Fruit fly (Drosophila melanogaster) whole organism, embryonic: ENCODE data around the gene Alp5.

Source experiments
- ATbp ChIP-seq: fragments of 200-800 bp; sonication (Bioruptor generic); optimal IDR thresholded peaks from 2 replicates; lab custom pipeline; 2017; ENCODE audit warnings: missing biosample characterization, mild to moderate bottlenecking, missing genetic modification characterization, missing genetic modification reagents
- Bgb ChIP-seq: fragments of 200-800 bp; sonication (Bioruptor generic); IDR thresholded peaks from 2 replicates; pipeline ENCODE4 v1.3.6; 2022; ENCODE audit warnings: missing biosample characterization, missing genetic modification characterization; ENCODE audit not compliant: partially characterized antibody
- CG10431 ChIP-seq: fragments of 200-800 bp; sonication (Bioruptor generic); optimal IDR thresholded peaks from 3 replicates; lab custom pipeline; 2018; ENCODE audit warnings: missing biosample characterization, mild to moderate bottlenecking, missing genetic modification characterization
- CG11085 ChIP-seq: fragments of 200-800 bp; sonication (Bioruptor generic); IDR thresholded peaks from 2 replicates; pipeline ENCODE4 v1.3.6; 2022; ENCODE audit warnings: missing biosample characterization, missing genetic modification characterization
- CG11398 ChIP-seq: fragments of 200-800 bp; sonication (Bioruptor generic); optimal IDR thresholded peaks from 2 replicates; lab custom pipeline; 2016; ENCODE audit warnings: missing biosample characterization, missing genetic modification characterization
- CG14441 ChIP-seq: fragments of 200-800 bp; sonication (Bioruptor generic); IDR thresholded peaks from 2 replicates; pipeline ENCODE4 v1.3.6; 2022; ENCODE audit warnings: missing biosample characterization, missing genetic modification characterization
- CG14710 ChIP-seq: fragments of 200-800 bp; sonication (Bioruptor generic); optimal IDR thresholded peaks from 3 replicates; lab custom pipeline; 2019; ENCODE audit warnings: missing biosample characterization, mild to moderate bottlenecking, missing genetic modification characterization, moderate library complexity
- CG14965 ChIP-seq: fragments of 200-800 bp; sonication (Bioruptor generic); optimal IDR thresholded peaks from 2 replicates; lab custom pipeline; 2016; ENCODE audit warnings: missing biosample characterization, missing genetic modification characterization, borderline replicate concordance
- CG1602 ChIP-seq: fragments of 200-800 bp; sonication (Bioruptor generic); optimal IDR thresholded peaks from 3 replicates; lab custom pipeline; 2016; ENCODE audit warnings: missing biosample characterization, missing genetic modification characterization
- CG17612 ChIP-seq: fragments of 200-800 bp; sonication (Bioruptor generic); IDR thresholded peaks from 2 replicates; pipeline ENCODE4 v1.3.6; 2022; ENCODE audit warnings: missing biosample characterization, missing genetic modification characterization
- CG18476 ChIP-seq: fragments of 200-800 bp; sonication (Bioruptor generic); optimal IDR thresholded peaks from 2 replicates; lab custom pipeline; 2016; ENCODE audit warnings: missing biosample characterization, mild to moderate bottlenecking, missing genetic modification characterization
- CG2199 ChIP-seq: fragments of 200-800 bp; sonication (Bioruptor generic); IDR thresholded peaks from 3 replicates; pipeline ENCODE4 v1.3.6; 2022; ENCODE audit warnings: missing biosample characterization, missing genetic modification characterization
- CG2712 ChIP-seq: fragments of 200-800 bp; optimal IDR thresholded peaks from 3 replicates; lab custom pipeline; 2019; ENCODE audit warnings: missing biosample characterization, mild to moderate bottlenecking, missing genetic modification characterization, moderate library complexity
- CG4820 ChIP-seq: fragments of 200-800 bp; sonication (Bioruptor generic); optimal IDR thresholded peaks from 3 replicates; lab custom pipeline; 2016; ENCODE audit warnings: missing biosample characterization, missing genetic modification characterization
- CG6272 ChIP-seq: fragments of 200-800 bp; sonication (Bioruptor generic); IDR thresholded peaks from 2 replicates; pipeline ENCODE4 v1.3.6; 2022; ENCODE audit warnings: missing biosample characterization, missing genetic modification characterization
- CG6689 ChIP-seq: fragments of 200-800 bp; sonication (Bioruptor generic); IDR thresholded peaks from 2 replicates; pipeline ENCODE4 v1.3.6; 2022; ENCODE audit warnings: missing biosample characterization, missing genetic modification characterization
- CG7963 ChIP-seq: fragments of 200-800 bp; sonication (Bioruptor generic); IDR thresholded peaks from 3 replicates; pipeline ENCODE4 v1.3.6; 2022; ENCODE audit warnings: missing biosample characterization, missing genetic modification characterization; ENCODE audit not compliant: partially characterized antibody
- CG8290 ChIP-seq, 3 experiments: fragments of 200-800 bp; sonication (Bioruptor generic); optimal IDR thresholded peaks; 2 replicates each; lab custom pipeline; 2016 to 2019; ENCODE audit warnings: missing biosample characterization in 3 of 3, missing genetic modification characterization in 3 of 3, mild to moderate bottlenecking in 2 of 3, moderate library complexity in 1 of 3
- CG8359 ChIP-seq: fragments of 200-800 bp; sonication (Bioruptor generic); optimal IDR thresholded peaks from 2 replicates; lab custom pipeline; 2017; ENCODE audit warnings: missing biosample characterization, mild to moderate bottlenecking, missing genetic modification characterization, borderline replicate concordance
- CG8765 ChIP-seq: fragments of 200-800 bp; sonication (Bioruptor generic); IDR thresholded peaks from 2 replicates; pipeline ENCODE4 v1.3.6; 2022; ENCODE audit warnings: missing biosample characterization, missing genetic modification characterization
- Chrac-16 ChIP-seq: fragments of 200-800 bp; sonication (Bioruptor generic); optimal IDR thresholded peaks from 3 replicates; lab custom pipeline; 2016; ENCODE audit warnings: missing biosample characterization, missing genetic modification characterization
- Dip3 ChIP-seq: fragments of 200-800 bp; sonication (Bioruptor generic); optimal IDR thresholded peaks from 3 replicates; lab custom pipeline; 2016; ENCODE audit warnings: missing biosample characterization, missing genetic modification characterization
- Eip74EF ChIP-seq, 2 experiments: fragments of 200-800 bp in 1 of 2; fragments of >200 bp in 1 of 2; sonication (Bioruptor generic) in 1 of 2; optimal IDR thresholded peaks; 2 replicates each; lab custom pipeline; 2017 to 2019; ENCODE audit warnings: missing biosample characterization in 2 of 2, missing genetic modification characterization in 2 of 2, mild to moderate bottlenecking in 1 of 2, moderate library complexity in 1 of 2
- Gug ChIP-seq: fragments of 200-800 bp; sonication (Bioruptor generic); IDR thresholded peaks from 4 replicates; pipeline ENCODE4 v1.3.6; 2022; ENCODE audit warnings: missing biosample characterization, missing genetic modification characterization
- Hr3 ChIP-seq: fragments of 200-800 bp; sonication (Bioruptor generic); optimal IDR thresholded peaks from 3 replicates; lab custom pipeline; 2016; ENCODE audit warnings: missing biosample characterization, missing genetic modification characterization
- Hsf ChIP-seq: fragments of 200-800 bp; sonication (Bioruptor generic); optimal IDR thresholded peaks from 3 replicates; lab custom pipeline; 2016; ENCODE audit warnings: missing biosample characterization, missing genetic modification characterization
- MESR4 ChIP-seq: fragments of 200-800 bp; sonication (Bioruptor generic); optimal IDR thresholded peaks from 2 replicates; lab custom pipeline; 2018; ENCODE audit warnings: missing biosample characterization, mild to moderate bottlenecking, missing genetic modification characterization, moderate library complexity
- Neu2 ChIP-seq: fragments of 200-800 bp; sonication (Bioruptor generic); optimal IDR thresholded peaks from 3 replicates; lab custom pipeline; 2016; ENCODE audit warnings: missing biosample characterization, missing genetic modification characterization, borderline replicate concordance
- PHDP ChIP-seq: fragments of 200-800 bp; sonication (Bioruptor generic); optimal IDR thresholded peaks from 3 replicates; lab custom pipeline; 2018; ENCODE audit warnings: missing biosample characterization, mild to moderate bottlenecking, missing genetic modification characterization, moderate library complexity
- Ravus ChIP-seq: fragments of 200-800 bp; sonication (Bioruptor generic); IDR thresholded peaks from 2 replicates; pipeline ENCODE4 v1.3.6; 2022; ENCODE audit warnings: missing biosample characterization, missing genetic modification characterization
- Stat92E ChIP-seq, 3 experiments: fragments of >200 bp in 2 of 3; fragments of 200-800 bp in 1 of 3; sonication (Bioruptor generic) in 1 of 3; optimal IDR thresholded peaks; 2 replicates each; lab custom pipeline; 2017 to 2019; ENCODE audit warnings: missing biosample characterization in 3 of 3, missing genetic modification characterization in 3 of 3, mild to moderate bottlenecking in 1 of 3, moderate library complexity in 1 of 3
- caup ChIP-seq: fragments of 200-800 bp; sonication (Bioruptor generic); optimal IDR thresholded peaks from 3 replicates; lab custom pipeline; 2017; ENCODE audit warnings: missing biosample characterization, mild to moderate bottlenecking, missing genetic modification characterization, moderate library complexity; ENCODE audit not compliant: severe bottlenecking
- ci ChIP-seq: fragments of 200-800 bp; sonication (Bioruptor generic); IDR thresholded peaks from 3 replicates; pipeline ENCODE4 v1.3.6; 2022; ENCODE audit warnings: missing biosample characterization, missing genetic modification characterization
- da ChIP-seq: fragments of 200-800 bp; sonication (Bioruptor generic); optimal IDR thresholded peaks from 2 replicates; lab custom pipeline; 2016; ENCODE audit warnings: missing biosample characterization, missing genetic modification characterization
- dimm ChIP-seq: fragments of 200-800 bp; sonication (Bioruptor generic); IDR thresholded peaks from 2 replicates; pipeline ENCODE4 v1.3.6; 2022; ENCODE audit warnings: missing biosample characterization, missing genetic modification characterization
- dm ChIP-seq: fragments of 200-800 bp; sonication (Bioruptor generic); optimal IDR thresholded peaks from 3 replicates; lab custom pipeline; 2016; ENCODE audit warnings: missing biosample characterization, missing genetic modification characterization
- dmrt11E ChIP-seq: fragments of 200-800 bp; sonication (Bioruptor generic); optimal IDR thresholded peaks from 3 replicates; lab custom pipeline; 2018; ENCODE audit warnings: missing biosample characterization, mild to moderate bottlenecking, missing genetic modification characterization, moderate library complexity
- gcm ChIP-seq: fragments of 200-800 bp; sonication (Bioruptor generic); optimal IDR thresholded peaks from 2 replicates; lab custom pipeline; 2019; ENCODE audit warnings: missing biosample characterization, mild to moderate bottlenecking, missing genetic modification characterization, moderate library complexity
- grau ChIP-seq: fragments of 200-800 bp; optimal IDR thresholded peaks from 3 replicates; lab custom pipeline; 2019; ENCODE audit warnings: missing biosample characterization, mild to moderate bottlenecking, missing genetic modification characterization, moderate library complexity
- gsb ChIP-seq: fragments of 200-800 bp; sonication (Bioruptor generic); IDR thresholded peaks from 2 replicates; pipeline ENCODE4 v1.3.6; 2022; ENCODE audit warnings: missing biosample characterization, missing genetic modification characterization
- jing ChIP-seq: fragments of 200-800 bp; sonication (Bioruptor generic); optimal IDR thresholded peaks from 2 replicates; lab custom pipeline; 2018; ENCODE audit warnings: missing biosample characterization, mild to moderate bottlenecking, missing genetic modification characterization
- onecut ChIP-seq: fragments of 200-800 bp; sonication (Bioruptor generic); IDR thresholded peaks from 2 replicates; pipeline ENCODE4 v1.3.6; 2022; ENCODE audit warnings: missing biosample characterization, missing genetic modification characterization
- ranshi ChIP-seq: fragments of 200-800 bp; sonication (Bioruptor generic); IDR thresholded peaks from 2 replicates; pipeline ENCODE4 v1.3.6; 2022; ENCODE audit warnings: missing biosample characterization, missing genetic modification characterization
- sens ChIP-seq: fragments of 200-800 bp; sonication (Bioruptor generic); peaks from one replicate; lab custom pipeline; 2016; ENCODE audit warnings: missing biosample characterization, missing genetic modification characterization
- slbo ChIP-seq: fragments of 200-800 bp; sonication (Bioruptor generic); IDR thresholded peaks from 2 replicates; pipeline ENCODE4 v1.3.6; 2022; ENCODE audit warnings: missing biosample characterization, missing genetic modification characterization
- sqz ChIP-seq: fragments of 200-800 bp; sonication (Bioruptor generic); optimal IDR thresholded peaks from 3 replicates; lab custom pipeline; 2018; ENCODE audit warnings: missing biosample characterization, mild to moderate bottlenecking, missing genetic modification characterization
- trem ChIP-seq: fragments of 200-800 bp; optimal IDR thresholded peaks from 3 replicates; lab custom pipeline; 2019; ENCODE audit warnings: missing biosample characterization, mild to moderate bottlenecking, missing genetic modification characterization, moderate library complexity
- unc-4 ChIP-seq: fragments of 200-800 bp; sonication (Bioruptor generic); IDR thresholded peaks from 2 replicates; pipeline ENCODE4 v1.3.6; 2022; ENCODE audit warnings: missing biosample characterization, missing genetic modification characterization; ENCODE audit not compliant: partially characterized antibody

Gene Alp5

dm6 chr3R:21017464-21018080, 10.8 kb upstream of the Alp5 start, which contains the start of gene Rlip (continued):
- 0 out of 3 replicates have a peak, but pooled peaks have one; percentile 41 for TF ChIP-seq CG7963 (GFP tag; lab: Robert Waterston, UW)
- TF ChIP-seq CG14965 (GFP tag; lab: Kevin White, UChicago), result no peak
- peak; percentile 56 for TF ChIP-seq caup
- peak; percentile 54 for TF ChIP-seq MESR4 (GFP tag; lab: Kevin White, UChicago)
- TF ChIP-seq CG14710 (tag; lab: Kevin White, UChicago), result peak; percentile 57
- no peak for TF ChIP-seq CG11398 (GFP tag; lab: Kevin White, UChicago)
- TF ChIP-seq Gug (GFP tag; lab: Robert Waterston, UW), result peak; percentile 55; the same call in 2 of the 4 replicates
- TF ChIP-seq Eip74EF (GFP tag; optimal IDR thresholded peaks at IDR 0.05; lab: Kevin White, UChicago), result no peak

- TF ChIP-seq CG7963 (GFP tag; lab: Robert Waterston, UW) (no peak), CG14441 (GFP tag; lab: Robert Waterston, UW) (no peak), PHDP (tag; lab: Kevin White, UChicago) (no peak), onecut (GFP tag; lab: Robert Waterston, UW) (no peak), CG6689 (GFP tag; lab: Robert Waterston, UW) (no peak), dimm (GFP tag; lab: Robert Waterston, UW) (no peak), Ravus (no peak), CG18476 (GFP tag; lab: Kevin White, UChicago) (no peak), dm (GFP tag; lab: Kevin White, UChicago) (no peak), CG1602 (no peak), Dip3 (GFP tag; lab: Kevin White, UChicago) (no peak), CG10431 (GFP tag; lab: Kevin White, UChicago) (no peak), jing (no peak), unc-4 (GFP tag; lab: Robert Waterston, UW) (no peak), Bgb (GFP tag; lab: Robert Waterston, UW) (no peak), gcm (GFP tag; lab: Kevin White, UChicago) (no peak), CG2199 (GFP tag; lab: Robert Waterston, UW) (no peak), sens (GFP tag; lab: Kevin White, UChicago) (peak; percentile 63), CG2712 (no peak), gsb (GFP tag; lab: Robert Waterston, UW) (no peak; the same call in 1 of the 2 replicates), CG17612 (no peak), ranshi (GFP tag; lab: Robert Waterston, UW) (no peak), CG6272 (GFP tag; lab: Robert Waterston, UW) (no peak), Hr3 (GFP tag; lab: Kevin White, UChicago) (no peak), da (GFP tag; lab: Kevin White, UChicago) (no peak), CG11085 (GFP tag; lab: Robert Waterston, UW) (no peak), ci (GFP tag; lab: Robert Waterston, UW) (peak; percentile 56; the same call in 1 of the 3 replicates), Neu2 (GFP tag; lab: Kevin White, UChicago) (no peak), CG8359 (no peak), grau (tag; lab: Kevin White, UChicago) (no peak), trem (no peak), slbo (no peak), Hsf (GFP tag; lab: Kevin White, UChicago) (no peak), CG8290 (GFP tag; optimal IDR thresholded peaks at IDR 0.05; lab: Kevin White, UChicago) (no peak), CG8290 (tag; optimal IDR thresholded peaks at IDR 0.05; lab: Kevin White, UChicago) (peak in 1 of 2 experiments; percentile 12), ATbp (GFP tag; lab: Kevin White, UChicago) (peak; percentile 32), CG4820 (GFP tag; lab: Kevin White, UChicago) (no peak), sqz (GFP tag; lab: Kevin White, UChicago) (no peak), Chrac-16 (GFP tag; lab: Kevin White, UChicago) (no peak), dmrt11E (tag; lab: Kevin White, UChicago) (no peak), Stat92E (GFP tag; optimal IDR thresholded peaks at IDR 0.05; lab: Kevin White, UChicago) (no peak), CG8765 (GFP tag; lab: Robert Waterston, UW) (no peak)
Measured at dm6 chr3R:21015636-21016035, 8.8 kb upstream of the Alp5 start, which contains the start of gene CG5697. Gene CG5697 (plus strand): TSS chr3R:21015949.
